Worm (Caenorhabditis elegans): Measurements from ENCODE around the gene clc-22.

The clc-22 gene

DNA sequence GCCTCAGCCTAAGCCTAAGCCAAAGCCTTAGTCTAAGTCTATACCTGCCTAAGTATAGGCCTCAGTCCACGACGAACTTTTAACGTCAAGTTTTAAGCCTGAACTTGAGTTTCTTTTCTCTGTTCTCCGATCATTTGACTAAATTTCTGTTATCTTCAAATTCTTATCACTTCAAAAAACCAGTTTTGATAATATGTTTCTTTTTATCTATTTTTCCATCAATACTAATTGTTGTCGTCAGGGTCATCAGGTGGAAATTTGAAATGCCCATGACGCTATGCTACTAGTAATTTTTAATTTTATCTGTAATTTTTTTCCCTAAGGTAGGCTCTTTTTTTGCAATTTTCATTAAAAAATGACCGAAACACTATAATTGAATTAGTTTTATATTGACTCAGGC is 15.6 kb upstream of the clc-22 start:
- TF ChIP-seq ztf-28 (GFP tag; IDR thresholded peaks at IDR 0.05), result no peak
- no peak for TF ChIP-seq snpc-3.4 (tag; optimal IDR thresholded peaks at IDR 0.05)
- no peak for TF ChIP-seq unc-62 (GFP tag; optimal IDR thresholded peaks at IDR 0.05)
- TF ChIP-seq unc-130 (GFP tag; optimal IDR thresholded peaks at IDR 0.05), result no peak
- TF ChIP-seq hmg-1.2 (GFP tag; IDR thresholded peaks at IDR 0.05), result no peak
- no peak for TF ChIP-seq F57A8.1 (GFP tag; optimal IDR thresholded peaks at IDR 0.05)
- TF ChIP-seq let-607 (tag; optimal IDR thresholded peaks at IDR 0.05), result no peak
- no peak for TF ChIP-seq madf-3 (GFP tag; IDR thresholded peaks at IDR 0.05)
- TF ChIP-seq dpff-1 (tag; optimal IDR thresholded peaks at IDR 0.05), result no peak
- TF ChIP-seq ztf-22 (GFP tag; optimal IDR thresholded peaks at IDR 0.05), result no peak
- TF ChIP-seq lag-1 (GFP tag; IDR thresholded peaks at IDR 0.05), result no peak
- no peak for TF ChIP-seq T07F8.4 (tag; optimal IDR thresholded peaks at IDR 0.05)

DNA sequence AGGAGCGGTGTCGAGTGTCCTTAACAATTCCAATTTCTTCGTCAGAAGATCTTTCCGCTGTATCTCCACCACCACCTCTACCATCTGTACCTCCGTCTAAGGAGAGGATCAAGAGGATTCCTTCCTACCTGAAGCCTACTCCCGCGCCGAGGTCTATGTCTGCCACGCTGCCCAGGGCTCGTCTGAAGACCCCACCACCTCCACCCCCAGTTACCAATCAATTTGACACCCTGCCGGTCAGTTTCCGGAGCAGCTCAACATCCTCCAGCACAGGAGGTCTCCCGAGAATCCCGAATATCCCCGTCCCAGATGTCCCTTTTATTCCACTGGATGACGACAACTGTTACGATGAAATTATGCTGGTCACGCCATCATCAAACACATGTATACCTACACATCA is 12.1 kb upstream of the clc-22 start:
- TF ChIP-seq B0035.1 (tag; optimal IDR thresholded peaks at IDR 0.05) (no peak), zfh-2 (GFP tag; conservative IDR thresholded peaks at IDR 0.05) (peak; percentile 78), sea-2 (GFP tag; IDR thresholded peaks at IDR 0.05) (0 out of 2 replicates have a peak, but pooled peaks have one; percentile 43), lsl-1 (GFP tag; optimal IDR thresholded peaks at IDR 0.05) (no peak), egrh-3 (GFP tag; IDR thresholded peaks at IDR 0.05) (peak; percentile 37; the same call in 1 of the 2 replicates), mcd-1 (GFP tag; IDR thresholded peaks at IDR 0.05) (no peak), lin-35 (GFP tag; optimal IDR thresholded peaks at IDR 0.05) (no peak)

DNA sequence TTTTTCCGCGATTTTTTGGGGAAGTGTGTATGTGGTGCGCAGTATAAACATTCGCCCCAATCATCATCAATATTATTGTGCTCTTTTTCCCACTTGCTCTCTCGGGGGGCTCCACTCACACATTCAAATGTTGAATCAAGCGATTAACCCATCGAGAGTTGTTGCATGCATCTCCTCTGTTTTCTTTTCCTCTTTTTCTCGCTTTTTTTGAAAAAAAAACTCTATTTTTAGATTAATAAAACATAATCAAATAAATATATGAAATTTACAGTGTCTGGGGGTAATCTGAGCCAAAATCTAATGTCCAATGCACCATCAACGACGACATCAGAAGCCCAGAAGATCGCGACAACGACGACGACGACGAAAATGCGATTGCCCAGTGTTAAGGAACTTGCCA is 8.7 kb upstream of the clc-22 start, which contains the start of gene ephx-1:
Gene ephx-1, plus strand, starts transcription at position 301 of the 400 bp plus-strand sequence.
- TF ChIP-seq snpc-4 (GFP tag; optimal IDR thresholded peaks at IDR 0.05), result no peak
- TF ChIP-seq snpc-4 (tag; optimal IDR thresholded peaks at IDR 0.05), result no peak
- TF ChIP-seq somi-1 (GFP tag; optimal IDR thresholded peaks at IDR 0.05), result no peak
- no peak for TF ChIP-seq snpc-3.4 (tag; optimal IDR thresholded peaks at IDR 0.05)
- no peak for TF ChIP-seq hmg-1.2 (GFP tag; IDR thresholded peaks at IDR 0.05)
- no peak for TF ChIP-seq nhr-80 (tag; optimal IDR thresholded peaks at IDR 0.05)
- TF ChIP-seq nfya-1 (tag; optimal IDR thresholded peaks at IDR 0.05; ENCODE audit: borderline replicate concordance, insufficient read depth), result no peak
- TF ChIP-seq snpc-1.1 (tag; optimal IDR thresholded peaks at IDR 0.05; ENCODE audit: insufficient read depth), result no peak
- TF ChIP-seq T26A5.8 (tag; optimal IDR thresholded peaks at IDR 0.05), result no peak
- no peak for TF ChIP-seq F52B5.7 (tag; optimal IDR thresholded peaks at IDR 0.05)
- TF ChIP-seq ztf-3 (GFP tag; optimal IDR thresholded peaks at IDR 0.05), result no peak
- no peak for TF ChIP-seq ceh-40 (GFP tag; IDR thresholded peaks at IDR 0.05)
- no peak for TF ChIP-seq F39B2.1 (GFP tag; IDR thresholded peaks at IDR 0.05)
- TF ChIP-seq akir-1 (GFP tag; optimal IDR thresholded peaks at IDR 0.05), result no peak
- no peak for TF ChIP-seq ztf-28 (GFP tag; IDR thresholded peaks at IDR 0.05)
- TF ChIP-seq T07F8.4 (tag; optimal IDR thresholded peaks at IDR 0.05), result no peak
- no peak for TF ChIP-seq Y95B8A.8 (GFP tag; IDR thresholded peaks at IDR 0.05)
- no peak for TF ChIP-seq ceh-79 (tag; optimal IDR thresholded peaks at IDR 0.05)
- TF ChIP-seq F37B4.10 (GFP tag; IDR thresholded peaks at IDR 0.05), result no peak
- no peak for TF ChIP-seq tbp1 (GFP tag; optimal IDR thresholded peaks at IDR 0.05)
- no peak for TF ChIP-seq ztf-26 (tag; optimal IDR thresholded peaks at IDR 0.05)

Measured in whole organism, young adult.